Worm (Caenorhabditis elegans): ENCODE measurements around the gene B0395.3.

ce11 chrX:16044325-16044724 is 4.3 kb upstream of the B0395.3 start:
- TF ChIP-seq nhr-77 (tag; optimal IDR thresholded peaks at IDR 0.05) (no peak), lin-15B (tag; optimal IDR thresholded peaks at IDR 0.05) (no peak), mdl-1 (tag; optimal IDR thresholded peaks at IDR 0.05) (no peak), nhr-28 (tag; optimal IDR thresholded peaks at IDR 0.05) (no peak), nhr-11 (tag; optimal IDR thresholded peaks at IDR 0.05) (no peak), elt-3 (tag; optimal IDR thresholded peaks at IDR 0.05) (no peak), nhr-23 (tag; optimal IDR thresholded peaks at IDR 0.05) (no peak), egl-27 (tag; optimal IDR thresholded peaks at IDR 0.05) (no peak), ztf-11 (tag; optimal IDR thresholded peaks at IDR 0.05) (no peak)

Measured in whole organism, L3 larva.